Worm (Caenorhabditis elegans) whole organism, midembryonic: ENCODE data around the gene his-38.

ENCODE experiments used
- cog-1 ChIP-seq: sonication (generic microtip); optimal IDR thresholded peaks from 2 replicates; lab custom pipeline; 2016; ENCODE audit warnings: missing genetic modification characterization, missing compliant biosample characterization
- ztf-23 ChIP-seq: fragments of 200-800 bp; sonication (Bioruptor generic); IDR thresholded peaks from 2 replicates; pipeline ENCODE4 v1.3.6; 2022; ENCODE audit warnings: missing genetic modification reagents, missing genetic modification characterization, missing compliant biosample characterization

DNA sequence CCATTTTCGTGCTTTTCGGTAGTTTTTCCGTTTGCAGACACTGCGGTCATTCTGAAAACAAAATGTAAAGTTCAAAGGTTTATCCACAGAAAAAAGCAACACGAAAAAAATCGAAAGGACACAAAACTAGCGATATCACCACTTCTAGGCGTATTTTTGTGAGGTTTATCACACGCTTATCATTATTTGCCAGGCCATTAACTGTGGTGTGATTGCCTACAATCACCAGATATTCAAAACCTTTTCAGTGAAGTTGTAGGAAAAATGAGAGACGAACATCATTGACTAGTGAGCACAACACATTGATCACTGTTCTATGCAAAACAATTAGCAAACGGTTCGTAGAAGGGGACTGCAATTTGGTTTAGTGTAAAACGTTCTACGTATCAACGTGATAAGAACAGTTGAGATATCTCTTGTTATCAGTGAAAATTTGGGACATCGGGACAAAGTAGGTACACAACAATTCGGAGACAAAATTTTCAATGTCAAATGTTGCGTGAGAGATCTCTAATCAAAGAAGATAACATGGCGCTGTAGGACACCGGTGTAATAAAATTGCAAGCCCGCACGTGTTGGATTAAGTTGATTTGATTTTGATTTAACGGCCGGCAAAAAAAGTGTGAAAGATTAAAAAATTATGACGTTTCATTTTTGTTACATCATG, 4.0 kb downstream of the his-38 start, which contains the start of gene sur-5:
- TF ChIP-seq ztf-23 (GFP tag; lab: Robert Waterston, UW) (no peak), cog-1 (no peak)
